Worm (Caenorhabditis elegans) whole organism, mixed stage, embryonic: Measurements from ENCODE around the gene cid-1.

Experiments used
- M03D4.4 ChIP-seq: sonication (generic microtip); optimal IDR thresholded peaks from 2 replicates; lab custom pipeline; 2017; ENCODE audit warnings: mild to moderate bottlenecking, missing genetic modification characterization, missing compliant biosample characterization
- bed-3 ChIP-seq: fragments of 200-800 bp; sonication (Bioruptor generic); optimal IDR thresholded peaks from 3 replicates; lab custom pipeline; 2018; ENCODE audit warnings: mild to moderate bottlenecking, missing genetic modification characterization, moderate library complexity, missing compliant biosample characterization
- blmp-1 ChIP-seq: fragments of 150-350 bp; optimal IDR thresholded peaks from 2 replicates; lab custom pipeline; 2014; ENCODE audit warnings: missing biosample characterization, missing genetic modification characterization
- ceh-39 ChIP-seq: fragments of 150-350 bp; optimal IDR thresholded peaks from 2 replicates; lab custom pipeline; 2014; ENCODE audit warnings: missing biosample characterization, missing genetic modification characterization
- ceh-43 ChIP-seq: fragments of 200-800 bp; sonication (Bioruptor generic); optimal IDR thresholded peaks from 2 replicates; lab custom pipeline; 2018; ENCODE audit warnings: mild to moderate bottlenecking, missing genetic modification characterization, moderate library complexity, missing compliant biosample characterization
- ceh-83 ChIP-seq: fragments of 200-800 bp; sonication (Bioruptor generic); optimal IDR thresholded peaks from 2 replicates; lab custom pipeline; 2018; ENCODE audit warnings: mild to moderate bottlenecking, missing genetic modification characterization, missing compliant biosample characterization
- ces-1 ChIP-seq: fragments of 150-350 bp; optimal IDR thresholded peaks from 2 replicates; lab custom pipeline; 2014; ENCODE audit warnings: missing biosample characterization, missing genetic modification reagents, missing genetic modification characterization
- cnd-1 ChIP-seq: fragments of 200-800 bp; sonication (Bioruptor generic); optimal IDR thresholded peaks from 2 replicates; lab custom pipeline; 2018; ENCODE audit warnings: mild to moderate bottlenecking, missing genetic modification characterization, missing compliant biosample characterization
- drap-1 ChIP-seq: fragments of 200-800 bp; sonication (Bioruptor generic); optimal IDR thresholded peaks from 3 replicates; lab custom pipeline; 2018; ENCODE audit warnings: mild to moderate bottlenecking, missing genetic modification characterization, missing compliant biosample characterization
- elt-1 ChIP-seq: sonication (generic microtip); optimal IDR thresholded peaks from 2 replicates; lab custom pipeline; 2017; ENCODE audit warnings: missing genetic modification characterization, mild to moderate bottlenecking, missing compliant biosample characterization, antibody characterized with exemption, moderate library complexity, borderline replicate concordance; ENCODE audit not compliant: insufficient read depth
- elt-3 ChIP-seq: fragments of 150-350 bp; optimal IDR thresholded peaks from 2 replicates; lab custom pipeline; 2014; ENCODE audit warnings: missing biosample characterization, missing genetic modification characterization
- flh-1 ChIP-seq: fragments of 200-800 bp; sonication (Bioruptor generic); optimal IDR thresholded peaks from 2 replicates; lab custom pipeline; 2018; ENCODE audit warnings: mild to moderate bottlenecking, missing genetic modification characterization, moderate library complexity, missing compliant biosample characterization
- ham-2 ChIP-seq: fragments of 200-800 bp; sonication (Bioruptor generic); optimal IDR thresholded peaks from 2 replicates; lab custom pipeline; 2018; ENCODE audit warnings: mild to moderate bottlenecking, missing genetic modification characterization, missing compliant biosample characterization
- hlh-1 ChIP-seq: fragments of 150-350 bp; optimal IDR thresholded peaks from 2 replicates; lab custom pipeline; 2014; ENCODE audit warnings: missing biosample characterization, missing genetic modification reagents, missing genetic modification characterization
- lin-13 ChIP-seq: fragments of 150-350 bp; optimal IDR thresholded peaks from 2 replicates; lab custom pipeline; 2014; ENCODE audit warnings: missing biosample characterization, missing genetic modification characterization
- lin-32 ChIP-seq: fragments of 200-800 bp; sonication (Bioruptor generic); optimal IDR thresholded peaks from 2 replicates; lab custom pipeline; 2018; ENCODE audit warnings: mild to moderate bottlenecking, missing genetic modification characterization, missing compliant biosample characterization
- lsy-2 ChIP-seq: fragments of 150-350 bp; optimal IDR thresholded peaks from 2 replicates; lab custom pipeline; 2014; ENCODE audit warnings: missing biosample characterization, missing genetic modification characterization
- mab-5 ChIP-seq: fragments of 150-350 bp; optimal IDR thresholded peaks from 2 replicates; lab custom pipeline; 2014; ENCODE audit warnings: missing biosample characterization, missing genetic modification characterization
- mls-2 ChIP-seq: sonication (generic microtip); optimal IDR thresholded peaks from 2 replicates; lab custom pipeline; 2016; ENCODE audit warnings: mild to moderate bottlenecking, missing genetic modification characterization, moderate library complexity, missing compliant biosample characterization
- nhr-12 ChIP-seq: fragments of 150-350 bp; optimal IDR thresholded peaks from 2 replicates; lab custom pipeline; 2014; ENCODE audit warnings: missing biosample characterization, missing genetic modification characterization
- nhr-2 ChIP-seq: fragments of 150-350 bp; optimal IDR thresholded peaks from 2 replicates; lab custom pipeline; 2014; ENCODE audit warnings: missing biosample characterization, missing genetic modification characterization
- nhr-237 ChIP-seq: fragments of 150-350 bp; optimal IDR thresholded peaks from 2 replicates; lab custom pipeline; 2014; ENCODE audit warnings: missing biosample characterization, missing genetic modification characterization
- nhr-28 ChIP-seq: fragments of 150-350 bp; optimal IDR thresholded peaks from 2 replicates; lab custom pipeline; 2014; ENCODE audit warnings: missing biosample characterization, missing genetic modification characterization
- nhr-76 ChIP-seq: sonication (generic microtip); optimal IDR thresholded peaks from 2 replicates; lab custom pipeline; 2017; ENCODE audit warnings: missing biosample characterization, missing genetic modification characterization
- pha-4 ChIP-seq: fragments of 150-350 bp; optimal IDR thresholded peaks from 2 replicates; lab custom pipeline; 2018; ENCODE audit warnings: missing biosample characterization, missing genetic modification reagents, missing genetic modification characterization
- sem-2 ChIP-seq: fragments of 200-800 bp; sonication (Bioruptor generic); optimal IDR thresholded peaks from 2 replicates; lab custom pipeline; 2018; ENCODE audit warnings: mild to moderate bottlenecking, missing genetic modification characterization, missing compliant biosample characterization
- snpc-4 ChIP-seq: fragments of 150-350 bp; optimal IDR thresholded peaks from 2 replicates; lab custom pipeline; 2014; ENCODE audit warnings: missing biosample characterization, missing genetic modification characterization
- sptf-1 ChIP-seq: sonication (generic microtip); optimal IDR thresholded peaks from 2 replicates; lab custom pipeline; 2017; ENCODE audit warnings: mild to moderate bottlenecking, missing genetic modification characterization, moderate library complexity, missing compliant biosample characterization
- tbx-8 ChIP-seq: fragments of 200-800 bp; sonication (Bioruptor generic); optimal IDR thresholded peaks from 2 replicates; lab custom pipeline; 2018; ENCODE audit warnings: mild to moderate bottlenecking, missing genetic modification characterization, moderate library complexity, missing compliant biosample characterization
- unc-39 ChIP-seq: fragments of 150-350 bp; optimal IDR thresholded peaks from 2 replicates; lab custom pipeline; 2014; ENCODE audit warnings: missing biosample characterization, missing genetic modification characterization
- unc-62 ChIP-seq: fragments of 150-350 bp; optimal IDR thresholded peaks from 2 replicates; lab custom pipeline; 2014; ENCODE audit warnings: missing biosample characterization, missing genetic modification reagents, missing genetic modification characterization
- zip-8 ChIP-seq: fragments of 150-350 bp; optimal IDR thresholded peaks from 2 replicates; lab custom pipeline; 2014; ENCODE audit warnings: missing biosample characterization, missing genetic modification characterization
- ztf-11 ChIP-seq: fragments of 150-350 bp; optimal IDR thresholded peaks from 2 replicates; lab custom pipeline; 2014; ENCODE audit warnings: missing biosample characterization, missing genetic modification characterization

The cid-1 gene

ce11 chrIII:5173622-5174021 lies at the start of gene cid-1:
TSS of gene cid-1 (plus strand) at chrIII:5173922.
- TF ChIP-seq tbx-8 (GFP tag; lab: Kevin White, UChicago): no peak
- TF ChIP-seq ceh-39 (tag; lab: Kevin White, UChicago): no peak
- no peak for TF ChIP-seq mab-5
- TF ChIP-seq nhr-237 (tag; lab: Kevin White, UChicago): no peak
- TF ChIP-seq nhr-2 (tag; lab: Kevin White, UChicago): no peak
- TF ChIP-seq drap-1: no peak
- no peak for TF ChIP-seq unc-62

- TF ChIP-seq nhr-76 (tag; lab: Kevin White, UChicago): no peak
- no peak for TF ChIP-seq tbx-8 (GFP tag; lab: Kevin White, UChicago)
- no peak for TF ChIP-seq pha-4 (tag; lab: Kevin White, UChicago)
- peak; percentile 42 for TF ChIP-seq unc-62
- no peak for TF ChIP-seq ces-1
- TF ChIP-seq nhr-237 (tag; lab: Kevin White, UChicago): no peak
- TF ChIP-seq ceh-83: no peak
- TF ChIP-seq ztf-11: no peak
- peak; percentile 33 for TF ChIP-seq nhr-2 (tag; lab: Kevin White, UChicago)
- no peak for TF ChIP-seq blmp-1 (tag; lab: Kevin White, UChicago)
- no peak for TF ChIP-seq ham-2 (GFP tag; lab: Kevin White, UChicago)
- TF ChIP-seq mls-2 (tag; lab: Kevin White, UChicago): no peak
- no peak for TF ChIP-seq unc-39
- TF ChIP-seq lsy-2 (tag; lab: Kevin White, UChicago): no peak
- peak; percentile 68 for TF ChIP-seq elt-1 (tag; lab: Kevin White, UChicago)
Observed at ce11 chrIII:5124385-5124784, 49.3 kb upstream of the cid-1 start.

ce11 chrIII:5125759-5126158 lies 48.0 kb upstream of the cid-1 start:
- TF ChIP-seq sptf-1 (tag; lab: Kevin White, UChicago): no peak
- TF ChIP-seq elt-1 (tag; lab: Kevin White, UChicago): no peak
- TF ChIP-seq drap-1: no peak
- no peak for TF ChIP-seq nhr-2 (tag; lab: Kevin White, UChicago)
- no peak for TF ChIP-seq mab-5
- no peak for TF ChIP-seq snpc-4 (tag; lab: Kevin White, UChicago)
- no peak for TF ChIP-seq lsy-2 (tag; lab: Kevin White, UChicago)
- no peak for TF ChIP-seq ceh-39 (tag; lab: Kevin White, UChicago)
- TF ChIP-seq blmp-1 (tag; lab: Kevin White, UChicago): no peak
- no peak for TF ChIP-seq pha-4 (tag; lab: Kevin White, UChicago)
- TF ChIP-seq sem-2: no peak
- TF ChIP-seq M03D4.4 (tag; lab: Kevin White, UChicago): no peak
- no peak for TF ChIP-seq lin-32 (GFP tag; lab: Kevin White, UChicago)
- TF ChIP-seq hlh-1 (tag; lab: Kevin White, UChicago): no peak
- TF ChIP-seq elt-3 (tag; lab: Kevin White, UChicago): no peak
- no peak for TF ChIP-seq lin-13 (tag; lab: Kevin White, UChicago)
- no peak for TF ChIP-seq nhr-28 (tag; lab: Kevin White, UChicago)

ce11 chrIII:5126988-5127387 lies 46.7 kb upstream of the cid-1 start:
- no peak for TF ChIP-seq ham-2 (GFP tag; lab: Kevin White, UChicago)
- TF ChIP-seq nhr-237 (tag; lab: Kevin White, UChicago): no peak
- TF ChIP-seq ceh-39 (tag; lab: Kevin White, UChicago): no peak
- no peak for TF ChIP-seq snpc-4 (tag; lab: Kevin White, UChicago)
- peak; percentile 79 for TF ChIP-seq nhr-2 (tag; lab: Kevin White, UChicago)
- TF ChIP-seq flh-1: no peak

ce11 chrIII:5129261-5129660 lies 44.5 kb upstream of the cid-1 start:
- TF ChIP-seq lin-32 (GFP tag; lab: Kevin White, UChicago): no peak
- no peak for TF ChIP-seq nhr-2 (tag; lab: Kevin White, UChicago)
- TF ChIP-seq ces-1: no peak
- TF ChIP-seq lin-13 (tag; lab: Kevin White, UChicago): no peak
- TF ChIP-seq, all 35 proteins: peak for 0

- TF ChIP-seq ceh-39 (tag; lab: Kevin White, UChicago) (no peak), ztf-11 (no peak), bed-3 (GFP tag; lab: Kevin White, UChicago) (no peak), M03D4.4 (tag; lab: Kevin White, UChicago) (no peak), unc-39 (no peak), tbx-8 (GFP tag; lab: Kevin White, UChicago) (no peak), ces-1 (no peak), mab-5 (no peak), cnd-1 (tag; lab: Kevin White, UChicago) (no peak), mls-2 (tag; lab: Kevin White, UChicago) (no peak), nhr-237 (tag; lab: Kevin White, UChicago) (no peak), ceh-43 (GFP tag; lab: Kevin White, UChicago) (no peak), hlh-1 (tag; lab: Kevin White, UChicago) (no peak), pha-4 (tag; lab: Kevin White, UChicago) (no peak), nhr-12 (tag; lab: Kevin White, UChicago) (no peak), lin-13 (tag; lab: Kevin White, UChicago) (no peak), snpc-4 (tag; lab: Kevin White, UChicago) (no peak), zip-8 (tag; lab: Kevin White, UChicago) (no peak), nhr-76 (tag; lab: Kevin White, UChicago) (no peak), elt-3 (tag; lab: Kevin White, UChicago) (no peak)
Observed at ce11 chrIII:5130654-5131053, 43.1 kb upstream of the cid-1 start.
